Worm (Caenorhabditis elegans): Measurements from ENCODE around the gene flp-5.

ce11 chrX:8554029-8554428 is 26.0 kb downstream of the flp-5 start:
- TF ChIP-seq nhr-237 (tag; optimal IDR thresholded peaks at IDR 0.05) (no peak), unc-62 (GFP tag; optimal IDR thresholded peaks at IDR 0.05) (no peak)

Measured in whole organism, L2 larva.